Worm (Caenorhabditis elegans): ENCODE results near the gene gtl-2.

ce11 chrIV:11326939-11327565 is 53.8 kb downstream of the gtl-2 start, which contains the start of gene B0035.21:
- TF ChIP-seq ceh-30 (tag; optimal IDR thresholded peaks at IDR 0.05), result no peak
- no peak for TF ChIP-seq nhr-11 (tag; optimal IDR thresholded peaks at IDR 0.05)

All from whole organism, late embryonic.